Worm (Caenorhabditis elegans) whole organism, early embryonic: ENCODE data around the gene Y43F4A.1.

Experiments used
- B0310.2 ChIP-seq: sonication (generic microtip); optimal IDR thresholded peaks from 2 replicates; lab custom pipeline; 2016; ENCODE audit warnings: mild to moderate bottlenecking, missing genetic modification characterization, missing compliant biosample characterization
- F13C5.2 ChIP-seq: sonication (generic microtip); optimal IDR thresholded peaks from 2 replicates; lab custom pipeline; 2017; ENCODE audit warnings: mild to moderate bottlenecking, missing genetic modification characterization, inconsistent platforms, missing compliant biosample characterization
- ama-1 ChIP-seq: fragments of 150-350 bp; optimal IDR thresholded peaks from 2 replicates; lab custom pipeline; 2014
- flt-1 ChIP-seq: fragments of 200-800 bp; sonication (Bioruptor generic); IDR thresholded peaks from 2 replicates; pipeline ENCODE4 v1.3.6; 2022; ENCODE audit warnings: missing genetic modification characterization, missing compliant biosample characterization
- hmbx-1 ChIP-seq: sonication (generic microtip); optimal IDR thresholded peaks from 2 replicates; lab custom pipeline; 2016; ENCODE audit warnings: mild to moderate bottlenecking, missing genetic modification characterization, missing compliant biosample characterization
- hnd-1 ChIP-seq: sonication (generic microtip); optimal IDR thresholded peaks from 2 replicates; lab custom pipeline; 2016; ENCODE audit warnings: missing genetic modification characterization, missing compliant biosample characterization
- sea-1 ChIP-seq: fragments of 200-800 bp; sonication (Bioruptor generic); conservative IDR thresholded peaks from 2 replicates; pipeline ENCODE4 v1.3.6; 2022; ENCODE audit warnings: missing genetic modification characterization, missing compliant biosample characterization
- tbx-11 ChIP-seq: fragments of 200-800 bp; sonication (Bioruptor generic); IDR thresholded peaks from 2 replicates; pipeline ENCODE4 v1.3.6; 2022; ENCODE audit warnings: missing genetic modification characterization, missing compliant biosample characterization
- tbx-37 ChIP-seq: fragments of 200-800 bp; sonication (Bioruptor generic); conservative IDR thresholded peaks from 2 replicates; pipeline ENCODE4 v1.3.6; 2022; ENCODE audit warnings: missing genetic modification reagents, missing genetic modification characterization, missing compliant biosample characterization

- TF ChIP-seq ama-1 (lab: Kevin White, UChicago), result no peak
- no peak for TF ChIP-seq hmbx-1 (tag; lab: Kevin White, UChicago)
- TF ChIP-seq flt-1 (GFP tag; lab: Robert Waterston, UW), result no peak
- no peak for TF ChIP-seq tbx-37 (GFP tag; lab: Robert Waterston, UW)
- TF ChIP-seq tbx-11, result no peak
- TF ChIP-seq F13C5.2 (tag; lab: Kevin White, UChicago), result no peak
- TF ChIP-seq hnd-1 (tag; lab: Kevin White, UChicago), result no peak
- no peak for TF ChIP-seq sea-1
- no peak for TF ChIP-seq B0310.2 (tag; lab: Kevin White, UChicago)
Observed at ce11 chrIII:13275784-13276183, 52.9 kb downstream of the Y43F4A.1 start.
